Worm (Caenorhabditis elegans) whole organism, L1 larva: ENCODE results near the gene H37A05.4.
A peak's percentile ranks its signal among the peaks of the same experiment; 100 is the strongest.

Experiments
- C04F5.9 ChIP-seq: sonication (generic microtip); optimal IDR thresholded peaks from 2 replicates; lab custom pipeline; 2016; ENCODE audit warnings: missing genetic modification characterization, missing compliant biosample characterization
- C34B4.2 ChIP-seq: sonication (generic microtip); optimal IDR thresholded peaks from 2 replicates; lab custom pipeline; 2017; ENCODE audit warnings: mild to moderate bottlenecking, missing genetic modification characterization, missing compliant biosample characterization
- F16B12.6 ChIP-seq: fragments of 150-350 bp; optimal IDR thresholded peaks from 2 replicates; lab custom pipeline; 2014; ENCODE audit warnings: missing biosample characterization, missing genetic modification characterization
- Y116A8C.19 ChIP-seq: sonication (generic microtip); optimal IDR thresholded peaks from 2 replicates; lab custom pipeline; 2016; ENCODE audit warnings: missing compliant biosample characterization, missing genetic modification characterization, borderline replicate concordance
- aha-1 ChIP-seq: fragments of 150-350 bp; optimal IDR thresholded peaks from 2 replicates; lab custom pipeline; 2014; ENCODE audit warnings: missing biosample characterization, missing genetic modification characterization
- alr-1 ChIP-seq: fragments of 200-800 bp; sonication (Bioruptor generic); optimal IDR thresholded peaks from 2 replicates; lab custom pipeline; 2018; ENCODE audit warnings: borderline replicate concordance, mild to moderate bottlenecking, missing genetic modification characterization, missing compliant biosample characterization
- ama-1 ChIP-seq: fragments of 150-350 bp; optimal IDR thresholded peaks from 2 replicates; lab custom pipeline; 2014
- ceh-82 ChIP-seq, 3 experiments: fragments of 150-350 bp in 1 of 3; sonication (generic microtip) in 2 of 3; optimal IDR thresholded peaks; 2 replicates each; lab custom pipeline; 2014 to 2017; ENCODE audit warnings: missing biosample characterization in 3 of 3, missing genetic modification characterization in 3 of 3
- ceh-88 ChIP-seq: fragments of 200-800 bp; sonication (Bioruptor generic); IDR thresholded peaks from 2 replicates; pipeline ENCODE4 v1.3.6; 2022; ENCODE audit warnings: missing genetic modification characterization, missing compliant biosample characterization
- ces-1 ChIP-seq: fragments of 150-350 bp; optimal IDR thresholded peaks from 2 replicates; lab custom pipeline; 2014; ENCODE audit warnings: missing biosample characterization, missing genetic modification reagents, missing genetic modification characterization
- dpl-1 ChIP-seq, 3 experiments: fragments of 150-350 bp in 2 of 3; sonication (generic microtip) in 1 of 3; optimal IDR thresholded peaks; 2 replicates each; lab custom pipeline; 2014 to 2017; ENCODE audit warnings: missing biosample characterization in 3 of 3, missing genetic modification characterization in 3 of 3, missing genetic modification reagents in 3 of 3
- efl-1 ChIP-seq, 4 experiments: fragments of 150-350 bp; optimal IDR thresholded peaks in 3 of 4; peaks in 1 of 4; 1 replicate in 1 of 4; 2 replicates in 3 of 4; lab custom pipeline; 2014; ENCODE audit warnings: missing biosample characterization in 2 of 4, missing genetic modification characterization in 2 of 4, missing genetic modification reagents in 2 of 4
- egl-27 ChIP-seq, 2 experiments: fragments of 150-350 bp in 1 of 2; sonication (generic microtip); optimal IDR thresholded peaks; 3 replicates each; lab custom pipeline; 2017 to 2018; ENCODE audit warnings: missing biosample characterization in 2 of 2, missing genetic modification characterization in 2 of 2, missing genetic modification reagents in 2 of 2
- elt-3 ChIP-seq, 6 experiments: fragments of 150-350 bp in 1 of 6; sonication (generic microtip); optimal IDR thresholded peaks; 2 replicates each; lab custom pipeline; 2017 to 2018; ENCODE audit warnings: missing biosample characterization in 6 of 6, missing genetic modification characterization in 6 of 6, inconsistent platforms in 1 of 6
- ets-5 ChIP-seq: fragments of 200-800 bp; sonication (Bioruptor generic); IDR thresholded peaks from 2 replicates; pipeline ENCODE4 v1.3.6; 2022; ENCODE audit warnings: missing genetic modification characterization, missing compliant biosample characterization
- fkh-10 ChIP-seq: sonication (generic microtip); optimal IDR thresholded peaks from 2 replicates; lab custom pipeline; 2017; ENCODE audit warnings: missing biosample characterization, missing genetic modification reagents, missing genetic modification characterization
- fkh-4 ChIP-seq: sonication (generic microtip); optimal IDR thresholded peaks from 2 replicates; lab custom pipeline; 2016; ENCODE audit warnings: missing compliant biosample characterization, missing genetic modification characterization, borderline replicate concordance
- fkh-8 ChIP-seq: sonication (generic microtip); optimal IDR thresholded peaks from 2 replicates; lab custom pipeline; 2016; ENCODE audit warnings: mild to moderate bottlenecking, missing genetic modification characterization, missing compliant biosample characterization
- grh-1 ChIP-seq: fragments of 200-800 bp; sonication (Bioruptor generic); IDR thresholded peaks from 2 replicates; pipeline ENCODE4 v1.3.6; 2022; ENCODE audit warnings: missing genetic modification reagents, missing genetic modification characterization, missing compliant biosample characterization
- hpl-2 ChIP-seq: fragments of 150-350 bp; optimal IDR thresholded peaks from 2 replicates; lab custom pipeline; 2014; ENCODE audit warnings: missing biosample characterization, missing genetic modification reagents, missing genetic modification characterization
- irx-1 ChIP-seq: sonication (generic microtip); optimal IDR thresholded peaks from 2 replicates; lab custom pipeline; 2016; ENCODE audit warnings: missing genetic modification characterization, missing compliant biosample characterization
- isw-1 ChIP-seq: fragments of 200-800 bp; sonication (Bioruptor generic); IDR thresholded peaks from 2 replicates; pipeline ENCODE4 v1.3.6; 2022; ENCODE audit warnings: missing genetic modification characterization, missing compliant biosample characterization
- jun-1 ChIP-seq: fragments of 150-350 bp; optimal IDR thresholded peaks from 2 replicates; lab custom pipeline; 2014; ENCODE audit warnings: missing biosample characterization, missing genetic modification reagents, missing genetic modification characterization
- lin-13 ChIP-seq: fragments of 150-350 bp; optimal IDR thresholded peaks from 2 replicates; lab custom pipeline; 2014; ENCODE audit warnings: missing biosample characterization, missing genetic modification reagents, missing genetic modification characterization
- lin-39 ChIP-seq: fragments of 150-350 bp; optimal IDR thresholded peaks from 2 replicates; lab custom pipeline; 2014; ENCODE audit warnings: missing biosample characterization, missing genetic modification reagents, missing genetic modification characterization
- lir-3 ChIP-seq: sonication (generic microtip); optimal IDR thresholded peaks from 2 replicates; lab custom pipeline; 2016; ENCODE audit warnings: mild to moderate bottlenecking, missing genetic modification characterization, moderate library complexity, missing compliant biosample characterization; ENCODE audit not compliant: poor library complexity
- lsy-2 ChIP-seq, 2 experiments: fragments of 150-350 bp; optimal IDR thresholded peaks; 2 replicates each; lab custom pipeline; 2014; ENCODE audit warnings: missing biosample characterization in 2 of 2, missing genetic modification characterization in 2 of 2
- mab-9 ChIP-seq: fragments of 200-800 bp; sonication (Bioruptor generic); IDR thresholded peaks from 2 replicates; pipeline ENCODE4 v1.3.6; 2022; ENCODE audit warnings: missing genetic modification reagents, missing genetic modification characterization, missing compliant biosample characterization
- mef-2 ChIP-seq: fragments of 150-350 bp; optimal IDR thresholded peaks from 2 replicates; lab custom pipeline; 2014; ENCODE audit warnings: missing biosample characterization, missing genetic modification characterization
- mep-1 ChIP-seq: fragments of 150-350 bp; optimal IDR thresholded peaks from 2 replicates; lab custom pipeline; 2014; ENCODE audit warnings: missing biosample characterization, missing genetic modification characterization
- nhr-11 ChIP-seq: fragments of 150-350 bp; optimal IDR thresholded peaks from 2 replicates; lab custom pipeline; 2014; ENCODE audit warnings: missing biosample characterization, missing genetic modification characterization
- nhr-12 ChIP-seq: sonication (generic microtip); optimal IDR thresholded peaks from 2 replicates; lab custom pipeline; 2017; ENCODE audit warnings: missing biosample characterization, missing genetic modification characterization
- nhr-19 ChIP-seq: fragments of 200-800 bp; sonication (Bioruptor generic); conservative IDR thresholded peaks from 2 replicates; pipeline ENCODE4 v1.3.6; 2022; ENCODE audit warnings: missing genetic modification characterization, missing compliant biosample characterization
- nhr-237 ChIP-seq: fragments of 150-350 bp; optimal IDR thresholded peaks from 2 replicates; lab custom pipeline; 2014; ENCODE audit warnings: missing biosample characterization, missing genetic modification characterization
- nhr-28 ChIP-seq: fragments of 150-350 bp; optimal IDR thresholded peaks from 2 replicates; lab custom pipeline; 2014; ENCODE audit warnings: missing biosample characterization, missing genetic modification characterization
- nhr-76 ChIP-seq: sonication (generic microtip); optimal IDR thresholded peaks from 2 replicates; lab custom pipeline; 2017; ENCODE audit warnings: missing biosample characterization, missing genetic modification characterization
- nhr-77 ChIP-seq: fragments of 150-350 bp; optimal IDR thresholded peaks from 2 replicates; lab custom pipeline; 2014; ENCODE audit warnings: missing biosample characterization, missing genetic modification characterization
- nhr-90 ChIP-seq: sonication (generic microtip); optimal IDR thresholded peaks from 2 replicates; lab custom pipeline; 2016; ENCODE audit warnings: mild to moderate bottlenecking, missing genetic modification characterization, missing compliant biosample characterization; ENCODE audit not compliant: poor library complexity
- pag-3 ChIP-seq: sonication (generic microtip); optimal IDR thresholded peaks from 2 replicates; lab custom pipeline; 2017; ENCODE audit warnings: missing genetic modification characterization, mild to moderate bottlenecking, missing compliant biosample characterization, antibody characterized with exemption, borderline replicate concordance; ENCODE audit not compliant: insufficient read depth
- pax-3 ChIP-seq: fragments of 200-800 bp; sonication (Bioruptor generic); optimal IDR thresholded peaks from 2 replicates; lab custom pipeline; 2018; ENCODE audit warnings: mild to moderate bottlenecking, missing genetic modification characterization, moderate library complexity, missing compliant biosample characterization
- pqm-1 ChIP-seq: sonication (generic microtip); optimal IDR thresholded peaks from 3 replicates; lab custom pipeline; 2017; ENCODE audit warnings: missing biosample characterization, missing genetic modification characterization
- rnt-1 ChIP-seq: sonication (generic microtip); optimal IDR thresholded peaks from 2 replicates; lab custom pipeline; 2016; ENCODE audit warnings: mild to moderate bottlenecking, missing genetic modification characterization, moderate library complexity, missing compliant biosample characterization
- skn-1 ChIP-seq: fragments of 150-350 bp; optimal IDR thresholded peaks from 2 replicates; lab custom pipeline; 2014; ENCODE audit warnings: missing biosample characterization, missing genetic modification characterization
- unc-130 ChIP-seq: fragments of 150-350 bp; optimal IDR thresholded peaks from 2 replicates; lab custom pipeline; 2017; ENCODE audit warnings: missing biosample characterization, missing genetic modification characterization, inconsistent platforms
- unc-30 ChIP-seq: sonication (generic microtip); optimal IDR thresholded peaks from 2 replicates; lab custom pipeline; 2017; ENCODE audit warnings: missing biosample characterization, missing genetic modification characterization
- unc-62 ChIP-seq: fragments of 150-350 bp; optimal IDR thresholded peaks from 2 replicates; lab custom pipeline; 2014; ENCODE audit warnings: missing biosample characterization, missing genetic modification reagents, missing genetic modification characterization
- unc-86 ChIP-seq: sonication (generic microtip); optimal IDR thresholded peaks from 2 replicates; lab custom pipeline; 2016; ENCODE audit warnings: missing genetic modification characterization, missing compliant biosample characterization
- vab-15 ChIP-seq: sonication (generic microtip); optimal IDR thresholded peaks from 2 replicates; lab custom pipeline; 2017; ENCODE audit warnings: missing genotype, mild to moderate bottlenecking, missing genetic modification characterization, missing compliant biosample characterization
- xbp-1 ChIP-seq: sonication (generic microtip); optimal IDR thresholded peaks from 2 replicates; lab custom pipeline; 2016; ENCODE audit warnings: missing genetic modification characterization, missing compliant biosample characterization
- zip-4 ChIP-seq: fragments of 200-800 bp; sonication (Bioruptor generic); optimal IDR thresholded peaks from 2 replicates; lab custom pipeline; 2018; ENCODE audit warnings: mild to moderate bottlenecking, missing genetic modification characterization, moderate library complexity, missing compliant biosample characterization
- ztf-11 ChIP-seq, 2 experiments: sonication (generic microtip); optimal IDR thresholded peaks; 2 replicates each; lab custom pipeline; 2016 to 2017; ENCODE audit warnings: missing genetic modification characterization in 2 of 2, missing biosample characterization in 1 of 2, missing compliant biosample characterization in 1 of 2
- ztf-4 ChIP-seq: fragments of 150-350 bp; optimal IDR thresholded peaks from 2 replicates; lab custom pipeline; 2014; ENCODE audit warnings: missing biosample characterization, missing genetic modification characterization

The H37A05.4 gene

ce11 chrV:13678542-13678941, 29.0 kb upstream of the H37A05.4 start, which contains the start of the genes tag-65 and ccz-1 (continued):
- peak; percentile 89 for TF ChIP-seq irx-1 (tag; lab: Kevin White, UChicago)
- peak; percentile 84 for TF ChIP-seq skn-1 (tag; lab: Kevin White, UChicago)
- peak; percentile 61 for TF ChIP-seq aha-1 (tag; lab: Kevin White, UChicago)
- TF ChIP-seq fkh-4 (tag; lab: Kevin White, UChicago), result peak; percentile 69
- no peak for TF ChIP-seq ces-1 (GFP tag; lab: Kevin White, UChicago)
- TF ChIP-seq ztf-4 (tag; lab: Kevin White, UChicago), result peak; percentile 53
- TF ChIP-seq C34B4.2 (tag; lab: Kevin White, UChicago), result peak; percentile 30
- peak; percentile 71 for TF ChIP-seq unc-130
- TF ChIP-seq mab-9 (GFP tag; lab: Robert Waterston, UW), result peak; percentile 58; the same call in 1 of the 2 replicates
- no peak for TF ChIP-seq ama-1 (lab: Kevin White, UChicago)
- peak; percentile 87 to 92 (median 88) for TF ChIP-seq ceh-82 (tag; optimal IDR thresholded peaks at IDR 0.05; lab: Kevin White, UChicago)
- TF ChIP-seq hpl-2, result peak; percentile 8
- TF ChIP-seq egl-27 (tag; optimal IDR thresholded peaks at IDR 0.05; lab: Kevin White, UChicago), result no peak
- TF ChIP-seq nhr-76, result no peak
- peak; percentile 21 for TF ChIP-seq fkh-10 (GFP tag; lab: Kevin White, UChicago)
- TF ChIP-seq unc-62 (GFP tag; lab: Kevin White, UChicago), result no peak
- TF ChIP-seq fkh-8 (tag; lab: Kevin White, UChicago), result peak; percentile 84
- peak in 2 of 6 experiments; percentile 80 to 81 for TF ChIP-seq elt-3 (tag; optimal IDR thresholded peaks at IDR 0.05; lab: Kevin White, UChicago)
- peak; percentile 65; the same call in 1 of the 2 replicates for TF ChIP-seq ceh-88 (GFP tag; lab: Robert Waterston, UW)
- peak; percentile 88 for TF ChIP-seq grh-1 (GFP tag; lab: Robert Waterston, UW)
- no peak for TF ChIP-seq pag-3 (tag; lab: Kevin White, UChicago)
- peak; percentile 32 for TF ChIP-seq C04F5.9 (tag; lab: Kevin White, UChicago)
- no peak for TF ChIP-seq ets-5
- peak; percentile 85 to 87 for TF ChIP-seq efl-1 (optimal IDR thresholded peaks at IDR 0.05; lab: Kevin White, UChicago)
- peak; percentile 84 to 98 for TF ChIP-seq efl-1 (GFP tag; optimal IDR thresholded peaks at IDR 0.05 in 1 of 2; lab: Kevin White, UChicago)
- peak; percentile 86 for TF ChIP-seq isw-1
- peak; percentile 94 for TF ChIP-seq nhr-90 (tag; lab: Kevin White, UChicago)
- TF ChIP-seq unc-30, result no peak
- TF ChIP-seq lir-3, result peak; percentile 66
- peak; percentile 66 for TF ChIP-seq zip-4
- peak; percentile 41 for TF ChIP-seq nhr-237 (tag; lab: Kevin White, UChicago)
- TF ChIP-seq mep-1 (tag; lab: Kevin White, UChicago), result peak; percentile 99
- no peak for TF ChIP-seq vab-15
- TF ChIP-seq F16B12.6 (tag; lab: Kevin White, UChicago), result peak; percentile 54
- TF ChIP-seq nhr-28, result no peak
- TF ChIP-seq rnt-1 (tag; lab: Kevin White, UChicago), result peak; percentile 94
- TF ChIP-seq alr-1, result no peak
- TF ChIP-seq lin-39 (tag; lab: Kevin White, UChicago), result peak; percentile 93
- TF ChIP-seq mef-2 (tag; lab: Kevin White, UChicago), result peak; percentile 37
- TF ChIP-seq nhr-11 (tag; lab: Kevin White, UChicago), result peak; percentile 90
- no peak for TF ChIP-seq nhr-12 (tag; lab: Kevin White, UChicago)
- peak in 1 of 2 experiments; percentile 75 for TF ChIP-seq ztf-11 (tag; optimal IDR thresholded peaks at IDR 0.05; lab: Kevin White, UChicago)
- TF ChIP-seq unc-86 (tag; lab: Kevin White, UChicago), result peak; percentile 85
- no peak for TF ChIP-seq Y116A8C.19 (tag; lab: Kevin White, UChicago)
- peak; percentile 67 for TF ChIP-seq nhr-77 (tag; lab: Kevin White, UChicago)
- peak; percentile 84 for TF ChIP-seq lin-13 (GFP tag; lab: Kevin White, UChicago)
- peak; percentile 95 for TF ChIP-seq nhr-19 (GFP tag; lab: Robert Waterston, UW)
- TF ChIP-seq pax-3, result peak; percentile 93
- peak; percentile 87 for TF ChIP-seq xbp-1 (tag; lab: Kevin White, UChicago)
- peak; percentile 93 to 94 for TF ChIP-seq lsy-2 (tag; optimal IDR thresholded peaks at IDR 0.05; lab: Kevin White, UChicago)
- TF ChIP-seq pqm-1 (tag; lab: Kevin White, UChicago), result no peak
- TF ChIP-seq dpl-1 (GFP tag; optimal IDR thresholded peaks at IDR 0.05; lab: Kevin White, UChicago), result peak; percentile 82 to 94 (median 86)
- peak; percentile 80 for TF ChIP-seq jun-1 (tag; lab: Kevin White, UChicago)
